Worm (Caenorhabditis elegans) whole organism, L2 larva: ENCODE measurements around the gene F54C9.11.

Source experiments
- Y55F3AM.14 ChIP-seq: fragments of 200-800 bp; sonication (Bioruptor generic); optimal IDR thresholded peaks from 2 replicates; lab custom pipeline; 2018; ENCODE audit warnings: mild to moderate bottlenecking, missing genetic modification characterization, missing compliant biosample characterization
- ZK546.5 ChIP-seq: sonication (generic microtip); optimal IDR thresholded peaks from 2 replicates; lab custom pipeline; 2017; ENCODE audit warnings: missing biosample characterization, missing genetic modification characterization
- alr-1 ChIP-seq: fragments of 150-350 bp; optimal IDR thresholded peaks from 2 replicates; lab custom pipeline; 2014; ENCODE audit warnings: missing biosample characterization, missing genetic modification characterization
- ama-1 ChIP-seq: fragments of 150-350 bp; optimal IDR thresholded peaks from 2 replicates; lab custom pipeline; 2018; ENCODE audit warnings: inconsistent platforms
- ceh-82 ChIP-seq: fragments of 150-350 bp; optimal IDR thresholded peaks from 2 replicates; lab custom pipeline; 2014; ENCODE audit warnings: missing biosample characterization, missing genetic modification characterization
- egl-27 ChIP-seq: sonication (generic microtip); optimal IDR thresholded peaks from 3 replicates; lab custom pipeline; 2017; ENCODE audit warnings: missing biosample characterization, missing genetic modification reagents, missing genetic modification characterization
- elt-3 ChIP-seq: sonication (generic microtip); optimal IDR thresholded peaks from 2 replicates; lab custom pipeline; 2017; ENCODE audit warnings: missing biosample characterization, missing genetic modification characterization
- nhr-25 ChIP-seq: fragments of 150-350 bp; sonication (generic microtip); optimal IDR thresholded peaks from 3 replicates; lab custom pipeline; 2014; ENCODE audit warnings: missing biosample characterization, missing genetic modification characterization
- nhr-77 ChIP-seq: fragments of 150-350 bp; optimal IDR thresholded peaks from 2 replicates; lab custom pipeline; 2014; ENCODE audit warnings: missing biosample characterization, missing genetic modification characterization
- snpc-4 ChIP-seq: fragments of 150-350 bp; optimal IDR thresholded peaks from 2 replicates; lab custom pipeline; 2014; ENCODE audit warnings: missing biosample characterization, missing genetic modification characterization
- unc-39 ChIP-seq: fragments of 150-350 bp; optimal IDR thresholded peaks from 2 replicates; lab custom pipeline; 2014; ENCODE audit warnings: missing biosample characterization, missing genetic modification characterization
- unc-62 ChIP-seq: fragments of 150-350 bp; optimal IDR thresholded peaks from 2 replicates; lab custom pipeline; 2014; ENCODE audit warnings: missing biosample characterization, missing genetic modification reagents, missing genetic modification characterization
- ztf-11 ChIP-seq: sonication (generic microtip); optimal IDR thresholded peaks from 2 replicates; lab custom pipeline; 2017; ENCODE audit warnings: missing biosample characterization, missing genetic modification characterization

DNA sequence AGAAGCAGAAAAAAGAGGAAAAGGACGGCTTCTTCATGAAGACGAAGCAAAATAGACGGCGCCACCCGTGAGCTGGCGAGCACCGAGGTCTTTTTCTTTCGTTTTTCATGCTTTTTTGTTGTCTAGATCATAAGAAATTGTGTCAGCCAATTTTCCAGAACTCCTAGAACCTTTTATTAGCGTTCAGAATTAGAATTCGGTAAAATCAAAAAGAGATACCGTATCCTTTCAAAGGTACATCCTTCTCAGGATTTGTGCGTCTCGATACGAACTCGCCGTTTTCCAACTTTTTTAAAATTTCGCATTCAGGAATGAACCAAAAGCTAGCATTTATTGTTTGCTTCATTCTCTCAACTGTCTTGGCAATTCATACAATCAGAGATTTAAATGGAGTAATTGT is 11.8 kb downstream of the F54C9.11 start, which contains the start of gene F54C9.7:
- no peak for TF ChIP-seq nhr-77 (tag; lab: Kevin White, UChicago)
- TF ChIP-seq nhr-25 (tag; lab: Kevin White, UChicago) = no peak
- TF ChIP-seq egl-27 (tag; lab: Kevin White, UChicago) = no peak
- TF ChIP-seq ztf-11 (tag; lab: Kevin White, UChicago) = no peak
- TF ChIP-seq elt-3 (tag; lab: Kevin White, UChicago) = no peak
- TF ChIP-seq unc-39 = no peak
- TF ChIP-seq ZK546.5 (tag; lab: Kevin White, UChicago) = no peak
- no peak for TF ChIP-seq ceh-82 (tag; lab: Kevin White, UChicago)
- no peak for TF ChIP-seq ama-1 (lab: Kevin White, UChicago)
- TF ChIP-seq Y55F3AM.14 = no peak
- no peak for TF ChIP-seq unc-62 (GFP tag; lab: Kevin White, UChicago)
- TF ChIP-seq snpc-4 = no peak
- TF ChIP-seq alr-1 (tag; lab: Kevin White, UChicago) = no peak
